Worm (Caenorhabditis elegans) whole organism, mixed stage, embryonic: ENCODE data around the gene adah-1.
A peak's percentile ranks its signal among the peaks of the same experiment; 100 is the strongest.

Experiments used
- M03D4.4 ChIP-seq: sonication (generic microtip); optimal IDR thresholded peaks from 2 replicates; lab custom pipeline; 2017; ENCODE audit warnings: mild to moderate bottlenecking, missing genetic modification characterization, missing compliant biosample characterization
- bed-3 ChIP-seq: fragments of 200-800 bp; sonication (Bioruptor generic); optimal IDR thresholded peaks from 3 replicates; lab custom pipeline; 2018; ENCODE audit warnings: mild to moderate bottlenecking, missing genetic modification characterization, moderate library complexity, missing compliant biosample characterization
- blmp-1 ChIP-seq: fragments of 150-350 bp; optimal IDR thresholded peaks from 2 replicates; lab custom pipeline; 2014; ENCODE audit warnings: missing biosample characterization, missing genetic modification characterization
- ceh-39 ChIP-seq: fragments of 150-350 bp; optimal IDR thresholded peaks from 2 replicates; lab custom pipeline; 2014; ENCODE audit warnings: missing biosample characterization, missing genetic modification characterization
- ceh-43 ChIP-seq: fragments of 200-800 bp; sonication (Bioruptor generic); optimal IDR thresholded peaks from 2 replicates; lab custom pipeline; 2018; ENCODE audit warnings: mild to moderate bottlenecking, missing genetic modification characterization, moderate library complexity, missing compliant biosample characterization
- ceh-83 ChIP-seq: fragments of 200-800 bp; sonication (Bioruptor generic); optimal IDR thresholded peaks from 2 replicates; lab custom pipeline; 2018; ENCODE audit warnings: mild to moderate bottlenecking, missing genetic modification characterization, missing compliant biosample characterization
- ces-1 ChIP-seq: fragments of 150-350 bp; optimal IDR thresholded peaks from 2 replicates; lab custom pipeline; 2014; ENCODE audit warnings: missing biosample characterization, missing genetic modification reagents, missing genetic modification characterization
- cnd-1 ChIP-seq: fragments of 200-800 bp; sonication (Bioruptor generic); optimal IDR thresholded peaks from 2 replicates; lab custom pipeline; 2018; ENCODE audit warnings: mild to moderate bottlenecking, missing genetic modification characterization, missing compliant biosample characterization
- drap-1 ChIP-seq: fragments of 200-800 bp; sonication (Bioruptor generic); optimal IDR thresholded peaks from 3 replicates; lab custom pipeline; 2018; ENCODE audit warnings: mild to moderate bottlenecking, missing genetic modification characterization, missing compliant biosample characterization
- elt-1 ChIP-seq: sonication (generic microtip); optimal IDR thresholded peaks from 2 replicates; lab custom pipeline; 2017; ENCODE audit warnings: missing genetic modification characterization, mild to moderate bottlenecking, missing compliant biosample characterization, antibody characterized with exemption, moderate library complexity, borderline replicate concordance; ENCODE audit not compliant: insufficient read depth
- elt-3 ChIP-seq: fragments of 150-350 bp; optimal IDR thresholded peaks from 2 replicates; lab custom pipeline; 2014; ENCODE audit warnings: missing biosample characterization, missing genetic modification characterization
- flh-1 ChIP-seq: fragments of 200-800 bp; sonication (Bioruptor generic); optimal IDR thresholded peaks from 2 replicates; lab custom pipeline; 2018; ENCODE audit warnings: mild to moderate bottlenecking, missing genetic modification characterization, moderate library complexity, missing compliant biosample characterization
- ham-2 ChIP-seq: fragments of 200-800 bp; sonication (Bioruptor generic); optimal IDR thresholded peaks from 2 replicates; lab custom pipeline; 2018; ENCODE audit warnings: mild to moderate bottlenecking, missing genetic modification characterization, missing compliant biosample characterization
- hlh-1 ChIP-seq: fragments of 150-350 bp; optimal IDR thresholded peaks from 2 replicates; lab custom pipeline; 2014; ENCODE audit warnings: missing biosample characterization, missing genetic modification reagents, missing genetic modification characterization
- lin-13 ChIP-seq: fragments of 150-350 bp; optimal IDR thresholded peaks from 2 replicates; lab custom pipeline; 2014; ENCODE audit warnings: missing biosample characterization, missing genetic modification characterization
- lin-32 ChIP-seq: fragments of 200-800 bp; sonication (Bioruptor generic); optimal IDR thresholded peaks from 2 replicates; lab custom pipeline; 2018; ENCODE audit warnings: mild to moderate bottlenecking, missing genetic modification characterization, missing compliant biosample characterization
- lsy-2 ChIP-seq: fragments of 150-350 bp; optimal IDR thresholded peaks from 2 replicates; lab custom pipeline; 2014; ENCODE audit warnings: missing biosample characterization, missing genetic modification characterization
- mab-5 ChIP-seq: fragments of 150-350 bp; optimal IDR thresholded peaks from 2 replicates; lab custom pipeline; 2014; ENCODE audit warnings: missing biosample characterization, missing genetic modification characterization
- mep-1 ChIP-seq: fragments of 150-350 bp; optimal IDR thresholded peaks from 2 replicates; lab custom pipeline; 2017; ENCODE audit warnings: missing biosample characterization, missing genetic modification reagents, missing genetic modification characterization, inconsistent platforms
- mls-2 ChIP-seq: sonication (generic microtip); optimal IDR thresholded peaks from 2 replicates; lab custom pipeline; 2016; ENCODE audit warnings: mild to moderate bottlenecking, missing genetic modification characterization, moderate library complexity, missing compliant biosample characterization
- nhr-12 ChIP-seq: fragments of 150-350 bp; optimal IDR thresholded peaks from 2 replicates; lab custom pipeline; 2014; ENCODE audit warnings: missing biosample characterization, missing genetic modification characterization
- nhr-2 ChIP-seq: fragments of 150-350 bp; optimal IDR thresholded peaks from 2 replicates; lab custom pipeline; 2014; ENCODE audit warnings: missing biosample characterization, missing genetic modification characterization
- nhr-237 ChIP-seq: fragments of 150-350 bp; optimal IDR thresholded peaks from 2 replicates; lab custom pipeline; 2014; ENCODE audit warnings: missing biosample characterization, missing genetic modification characterization
- nhr-28 ChIP-seq: fragments of 150-350 bp; optimal IDR thresholded peaks from 2 replicates; lab custom pipeline; 2014; ENCODE audit warnings: missing biosample characterization, missing genetic modification characterization
- nhr-76 ChIP-seq: sonication (generic microtip); optimal IDR thresholded peaks from 2 replicates; lab custom pipeline; 2017; ENCODE audit warnings: missing biosample characterization, missing genetic modification characterization
- pha-4 ChIP-seq: fragments of 150-350 bp; optimal IDR thresholded peaks from 2 replicates; lab custom pipeline; 2018; ENCODE audit warnings: missing biosample characterization, missing genetic modification reagents, missing genetic modification characterization
- sem-2 ChIP-seq: fragments of 200-800 bp; sonication (Bioruptor generic); optimal IDR thresholded peaks from 2 replicates; lab custom pipeline; 2018; ENCODE audit warnings: mild to moderate bottlenecking, missing genetic modification characterization, missing compliant biosample characterization
- snpc-4 ChIP-seq: fragments of 150-350 bp; optimal IDR thresholded peaks from 2 replicates; lab custom pipeline; 2014; ENCODE audit warnings: missing biosample characterization, missing genetic modification characterization
- sptf-1 ChIP-seq: sonication (generic microtip); optimal IDR thresholded peaks from 2 replicates; lab custom pipeline; 2017; ENCODE audit warnings: mild to moderate bottlenecking, missing genetic modification characterization, moderate library complexity, missing compliant biosample characterization
- tbx-8 ChIP-seq: fragments of 200-800 bp; sonication (Bioruptor generic); optimal IDR thresholded peaks from 2 replicates; lab custom pipeline; 2018; ENCODE audit warnings: mild to moderate bottlenecking, missing genetic modification characterization, moderate library complexity, missing compliant biosample characterization
- unc-120 ChIP-seq: sonication (generic microtip); optimal IDR thresholded peaks from 2 replicates; lab custom pipeline; 2017; ENCODE audit warnings: missing genetic modification characterization, missing compliant biosample characterization; ENCODE audit not compliant: poor library complexity, severe bottlenecking
- unc-39 ChIP-seq: fragments of 150-350 bp; optimal IDR thresholded peaks from 2 replicates; lab custom pipeline; 2014; ENCODE audit warnings: missing biosample characterization, missing genetic modification characterization
- unc-62 ChIP-seq: fragments of 150-350 bp; optimal IDR thresholded peaks from 2 replicates; lab custom pipeline; 2014; ENCODE audit warnings: missing biosample characterization, missing genetic modification reagents, missing genetic modification characterization
- zip-8 ChIP-seq: fragments of 150-350 bp; optimal IDR thresholded peaks from 2 replicates; lab custom pipeline; 2014; ENCODE audit warnings: missing biosample characterization, missing genetic modification characterization
- ztf-11 ChIP-seq: fragments of 150-350 bp; optimal IDR thresholded peaks from 2 replicates; lab custom pipeline; 2014; ENCODE audit warnings: missing biosample characterization, missing genetic modification characterization

The adah-1 gene

ce11 chrIV:7032459-7032858 lies 8.4 kb downstream of the adah-1 start, which contains the start of gene C06G3.8:
Gene C06G3.8, minus strand, starts transcription at chrIV:7032559.
- TF ChIP-seq lsy-2 (tag; lab: Kevin White, UChicago), result no peak
- TF ChIP-seq ceh-43 (GFP tag; lab: Kevin White, UChicago), result no peak
- no peak for TF ChIP-seq unc-62
- TF ChIP-seq sptf-1 (tag; lab: Kevin White, UChicago), result no peak
- no peak for TF ChIP-seq nhr-2 (tag; lab: Kevin White, UChicago)
- TF ChIP-seq unc-39, result no peak
- TF ChIP-seq lin-13 (tag; lab: Kevin White, UChicago), result no peak
- TF ChIP-seq, all 35 proteins: peak for 0

ce11 chrIV:7035823-7036222 lies 11.8 kb downstream of the adah-1 start, which contains the start of gene C06G3.3:
Gene C06G3.3, plus strand, starts transcription at chrIV:7036123.
- TF ChIP-seq flh-1 (no peak), pha-4 (tag; lab: Kevin White, UChicago) (no peak), elt-3 (tag; lab: Kevin White, UChicago) (no peak), nhr-28 (tag; lab: Kevin White, UChicago) (no peak), mep-1 (tag; lab: Kevin White, UChicago) (no peak), drap-1 (GFP tag; lab: Kevin White, UChicago) (no peak), ces-1 (no peak), tbx-8 (GFP tag; lab: Kevin White, UChicago) (no peak), ceh-43 (GFP tag; lab: Kevin White, UChicago) (no peak), lin-13 (tag; lab: Kevin White, UChicago) (no peak)

- TF ChIP-seq cnd-1, result no peak
- no peak for TF ChIP-seq nhr-2 (tag; lab: Kevin White, UChicago)
- no peak for TF ChIP-seq M03D4.4 (tag; lab: Kevin White, UChicago)
- no peak for TF ChIP-seq lin-32
- TF ChIP-seq ceh-83 (GFP tag; lab: Kevin White, UChicago), result no peak
- TF ChIP-seq unc-39, result no peak
- TF ChIP-seq elt-3 (tag; lab: Kevin White, UChicago), result no peak
- TF ChIP-seq mls-2 (tag; lab: Kevin White, UChicago), result no peak
- TF ChIP-seq ces-1, result no peak
- no peak for TF ChIP-seq zip-8 (tag; lab: Kevin White, UChicago)
Measured at ce11 chrIV:7036790-7037189, 12.8 kb downstream of the adah-1 start, which contains the start of gene ufl-1. Gene ufl-1, minus strand, starts transcription at chrIV:7036859.

- TF ChIP-seq bed-3 (GFP tag; lab: Kevin White, UChicago), result peak; percentile 78
- peak; percentile 61 for TF ChIP-seq ceh-43 (GFP tag; lab: Kevin White, UChicago)
- TF ChIP-seq ham-2 (GFP tag; lab: Kevin White, UChicago), result peak; percentile 7
- peak; percentile 75 for TF ChIP-seq lsy-2 (tag; lab: Kevin White, UChicago)
- peak; percentile 24 for TF ChIP-seq unc-39
- peak; percentile 24 for TF ChIP-seq ceh-39 (tag; lab: Kevin White, UChicago)
- peak; percentile 73 for TF ChIP-seq hlh-1 (tag; lab: Kevin White, UChicago)
- peak; percentile 21 for TF ChIP-seq sem-2
- no peak for TF ChIP-seq flh-1
- peak; percentile 86 for TF ChIP-seq sptf-1 (tag; lab: Kevin White, UChicago)
- peak; percentile 46 for TF ChIP-seq unc-120 (tag; lab: Kevin White, UChicago)
- TF ChIP-seq elt-1 (tag; lab: Kevin White, UChicago), result peak; percentile 45
- TF ChIP-seq ces-1, result peak; percentile 67
- TF ChIP-seq drap-1 (GFP tag; lab: Kevin White, UChicago), result peak; percentile 75
- TF ChIP-seq zip-8 (tag; lab: Kevin White, UChicago), result no peak
- TF ChIP-seq nhr-76 (tag; lab: Kevin White, UChicago), result peak; percentile 57
- no peak for TF ChIP-seq unc-62
- TF ChIP-seq mls-2 (tag; lab: Kevin White, UChicago), result peak; percentile 75
- TF ChIP-seq blmp-1 (tag; lab: Kevin White, UChicago), result peak; percentile 60
- peak; percentile 84 for TF ChIP-seq nhr-237 (tag; lab: Kevin White, UChicago)
- no peak for TF ChIP-seq nhr-12 (tag; lab: Kevin White, UChicago)
- TF ChIP-seq ztf-11 (tag; lab: Kevin White, UChicago), result peak; percentile 65
- TF ChIP-seq M03D4.4 (tag; lab: Kevin White, UChicago), result peak; percentile 69
- no peak for TF ChIP-seq elt-3 (tag; lab: Kevin White, UChicago)
- TF ChIP-seq mab-5 (tag; lab: Kevin White, UChicago), result peak; percentile 60
- peak; percentile 44 for TF ChIP-seq pha-4 (tag; lab: Kevin White, UChicago)
- peak; percentile 19 for TF ChIP-seq lin-32
- no peak for TF ChIP-seq ceh-83 (GFP tag; lab: Kevin White, UChicago)
- TF ChIP-seq nhr-2 (tag; lab: Kevin White, UChicago), result peak; percentile 43
- TF ChIP-seq snpc-4 (tag; lab: Kevin White, UChicago), result no peak
- TF ChIP-seq tbx-8 (GFP tag; lab: Kevin White, UChicago), result no peak
- peak; percentile 97 for TF ChIP-seq mep-1 (tag; lab: Kevin White, UChicago)
- TF ChIP-seq lin-13 (tag; lab: Kevin White, UChicago), result peak; percentile 49
- peak; percentile 5 for TF ChIP-seq cnd-1
Measured at ce11 chrIV:7039476-7040261, 15.7 kb downstream of the adah-1 start, which contains the start of the genes cogc-2 and klp-18. Gene cogc-2, minus strand, starts transcription at chrIV:7039580. Gene klp-18, plus strand, starts transcription at chrIV:7040211.
